Fruit fly (Drosophila melanogaster): ENCODE results near the gene chp.

Gene chp

dm6 chr3R:31168968-31169367 is 41.6 kb downstream of the chp start, which contains the start of gene stops (continued):
- TF ChIP-seq CG3281 (GFP tag; optimal IDR thresholded peaks at IDR 0.05) (peak; percentile 12), fru (optimal IDR thresholded peaks at IDR 0.05) (no peak), CG11560 (tag; IDR thresholded peaks at IDR 0.05) (no peak), MESR4 (GFP tag; optimal IDR thresholded peaks at IDR 0.05) (no peak), CG7839 (tag; optimal IDR thresholded peaks at IDR 0.05) (peak; percentile 19), bab2 (GFP tag; optimal IDR thresholded peaks at IDR 0.05) (peak; percentile 10), bcd (GFP tag; optimal IDR thresholded peaks at IDR 0.05) (peak; percentile 49), CG2199 (GFP tag; IDR thresholded peaks at IDR 0.05) (no peak), Ravus (GFP tag; IDR thresholded peaks at IDR 0.05) (no peak), slbo (GFP tag; IDR thresholded peaks at IDR 0.05) (no peak), onecut (GFP tag; IDR thresholded peaks at IDR 0.05) (peak; percentile 26), CG17612 (GFP tag; IDR thresholded peaks at IDR 0.05) (no peak), CG7556 (GFP tag; optimal IDR thresholded peaks at IDR 0.05) (peak; percentile 10), CG6689 (GFP tag; IDR thresholded peaks at IDR 0.05) (0 out of 2 replicates have a peak, but pooled peaks have one; percentile 26), Taf1 (GFP tag; IDR thresholded peaks at IDR 0.05) (no peak), sna (GFP tag; IDR thresholded peaks at IDR 0.05; ENCODE audit: partially characterized antibody) (no peak), ato (GFP tag; IDR thresholded peaks at IDR 0.05; ENCODE audit: partially characterized antibody) (no peak), dati (GFP tag; IDR thresholded peaks at IDR 0.05) (no peak), HmgD (GFP tag; optimal IDR thresholded peaks at IDR 0.05) (no peak), ci (GFP tag; IDR thresholded peaks at IDR 0.05) (peak; percentile 76), CG8359 (GFP tag; optimal IDR thresholded peaks at IDR 0.05; ENCODE audit: borderline replicate concordance) (peak; percentile 36), Six4 (GFP tag; optimal IDR thresholded peaks at IDR 0.05) (peak; percentile 14), HHEX (GFP tag; optimal IDR thresholded peaks at IDR 0.05) (peak; percentile 76), ranshi (GFP tag; IDR thresholded peaks at IDR 0.05) (peak; percentile 43; the same call in 1 of the 2 replicates), Xrp1 (GFP tag; IDR thresholded peaks at IDR 0.05) (peak; percentile 44), Ets97D (GFP tag; optimal IDR thresholded peaks at IDR 0.05) (peak; percentile 1), NfI (GFP tag; optimal IDR thresholded peaks at IDR 0.05) (peak; percentile 10), CG9876 (GFP tag; optimal IDR thresholded peaks at IDR 0.05) (peak; percentile 5), CG9215 (GFP tag; IDR thresholded peaks at IDR 0.05) (no peak), CG30020 (tag; optimal IDR thresholded peaks at IDR 0.05) (no peak), Antp (GFP tag; optimal IDR thresholded peaks at IDR 0.05) (peak; percentile 5), wek (GFP tag; optimal IDR thresholded peaks at IDR 0.05) (peak; percentile 72), Sox100B (GFP tag; optimal IDR thresholded peaks at IDR 0.05) (peak; percentile 42), fd3F (GFP tag; optimal IDR thresholded peaks at IDR 0.05) (no peak), maf-S (GFP tag; optimal IDR thresholded peaks at IDR 0.05) (peak; percentile 34), Ptx1 (GFP tag; IDR thresholded peaks at IDR 0.05) (no peak), klu (GFP tag; IDR thresholded peaks at IDR 0.05) (no peak), Fer1 (GFP tag; optimal IDR thresholded peaks at IDR 0.05) (peak; percentile 2), CG18011 (GFP tag; optimal IDR thresholded peaks at IDR 0.05) (peak; percentile 29), trem (tag; optimal IDR thresholded peaks at IDR 0.05) (no peak), Xbp1 (GFP tag; optimal IDR thresholded peaks at IDR 0.05) (peak; percentile 28), pan (optimal IDR thresholded peaks at IDR 0.05) (no peak), pan (GFP tag; optimal IDR thresholded peaks at IDR 0.05 in 1 of 2, IDR thresholded peaks at IDR 0.05 in 1 of 2) (peak in 1 of 2 experiments; percentile 23), CG10209 (GFP tag; optimal IDR thresholded peaks at IDR 0.05) (peak; percentile 28), crp (GFP tag; optimal IDR thresholded peaks at IDR 0.05) (peak in 1 of 2 experiments; percentile 61), odd (GFP tag; optimal IDR thresholded peaks at IDR 0.05) (peak; percentile 19), fd64A (GFP tag; optimal IDR thresholded peaks at IDR 0.05) (peak; percentile 67), CG12942 (GFP tag; optimal IDR thresholded peaks at IDR 0.05) (peak; percentile 42), E2f1 (GFP tag; IDR thresholded peaks at IDR 0.05) (0 out of 2 replicates have a peak, but pooled peaks have one; percentile 20), CG34376 (GFP tag; optimal IDR thresholded peaks at IDR 0.05) (peak; percentile 13), sob (GFP tag; IDR thresholded peaks at IDR 0.05) (0 out of 2 replicates have a peak, but pooled peaks have one; percentile 30), Side (GFP tag; optimal IDR thresholded peaks at IDR 0.05) (no peak)

Measured in whole organism, embryonic.